Fruit fly (Drosophila melanogaster) whole organism, pupa: ENCODE data around the gene Mcad.

Experiments
- CG10348 ChIP-seq: fragments of 200-800 bp; sonication (Bioruptor generic); IDR thresholded peaks from 2 replicates; pipeline ENCODE4 v1.3.6; 2022; ENCODE audit warnings: missing biosample characterization, missing genetic modification characterization
- CG12605 ChIP-seq: fragments of 200-800 bp; sonication (Bioruptor generic); IDR thresholded peaks from 2 replicates; pipeline ENCODE4 v1.3.6; 2022; ENCODE audit warnings: missing biosample characterization, missing genetic modification characterization
- CG13204 ChIP-seq: fragments of 200-800 bp; sonication (Bioruptor generic); optimal IDR thresholded peaks from 2 replicates; lab custom pipeline; 2018; ENCODE audit warnings: missing biosample characterization, mild to moderate bottlenecking, missing genetic modification characterization, moderate library complexity
- CG14655 ChIP-seq: fragments of 200-800 bp; sonication (Bioruptor generic); optimal IDR thresholded peaks from 3 replicates; lab custom pipeline; 2017; ENCODE audit warnings: mild to moderate bottlenecking, missing biosample characterization, missing genetic modification reagents, missing genetic modification characterization
- CG15710 ChIP-seq: fragments of 200-800 bp; sonication (Bioruptor generic); optimal IDR thresholded peaks from 2 replicates; lab custom pipeline; 2018; ENCODE audit warnings: missing biosample characterization, mild to moderate bottlenecking, missing genetic modification characterization, moderate library complexity
- CG17806 ChIP-seq: fragments of 200-800 bp; sonication (Bioruptor generic); optimal IDR thresholded peaks from 2 replicates; lab custom pipeline; 2018; ENCODE audit warnings: missing biosample characterization, mild to moderate bottlenecking, missing genetic modification characterization, moderate library complexity
- CG32121 ChIP-seq: fragments of 200-800 bp; sonication (Bioruptor generic); IDR thresholded peaks from 2 replicates; pipeline ENCODE4 v1.3.6; 2022; ENCODE audit warnings: missing biosample characterization, missing genetic modification characterization
- CG34367 ChIP-seq: fragments of 200-800 bp; sonication (Bioruptor generic); optimal IDR thresholded peaks from 2 replicates; lab custom pipeline; 2018; ENCODE audit warnings: missing biosample characterization, mild to moderate bottlenecking, missing genetic modification characterization
- CG4496 ChIP-seq: fragments of 200-800 bp; sonication (Bioruptor generic); IDR thresholded peaks from 3 replicates; pipeline ENCODE4 v1.3.6; 2022; ENCODE audit warnings: missing biosample characterization, missing genetic modification characterization
- CG8159 ChIP-seq: fragments of 200-800 bp; sonication (Bioruptor generic); optimal IDR thresholded peaks from 3 replicates; lab custom pipeline; 2018; ENCODE audit warnings: missing biosample characterization, mild to moderate bottlenecking, missing genetic modification characterization, moderate library complexity
- CG8301 ChIP-seq: fragments of 200-800 bp; sonication (Bioruptor generic); optimal IDR thresholded peaks from 2 replicates; lab custom pipeline; 2018; ENCODE audit warnings: missing biosample characterization, mild to moderate bottlenecking, missing genetic modification characterization
- CG9948 ChIP-seq: fragments of 200-800 bp; sonication (Bioruptor generic); optimal IDR thresholded peaks from 2 replicates; lab custom pipeline; 2018; ENCODE audit warnings: missing biosample characterization, mild to moderate bottlenecking, missing genetic modification characterization, moderate library complexity
- D1 ChIP-seq: fragments of 200-800 bp; sonication (Bioruptor generic); optimal IDR thresholded peaks from 2 replicates; lab custom pipeline; 2018; ENCODE audit warnings: missing biosample characterization, mild to moderate bottlenecking, missing genetic modification characterization, moderate library complexity
- EcR ChIP-seq: fragments of 200-800 bp; sonication (Bioruptor generic); optimal IDR thresholded peaks from 3 replicates; lab custom pipeline; 2019; ENCODE audit warnings: missing biosample characterization, missing genetic modification characterization, mild to moderate bottlenecking, moderate library complexity, missing genetic modification reagents
- Ets98B ChIP-seq: fragments of 200-800 bp; sonication (Bioruptor generic); IDR thresholded peaks from 2 replicates; pipeline ENCODE4 v1.3.6; 2022; ENCODE audit warnings: missing biosample characterization, missing genetic modification characterization
- Pif1A ChIP-seq: fragments of 200-800 bp; sonication (Bioruptor generic); optimal IDR thresholded peaks from 3 replicates; lab custom pipeline; 2016; ENCODE audit warnings: missing biosample characterization, missing genetic modification characterization
- Pif1B ChIP-seq: fragments of 200-800 bp; sonication (Bioruptor generic); optimal IDR thresholded peaks from 3 replicates; lab custom pipeline; 2016; ENCODE audit warnings: missing biosample characterization, missing genetic modification characterization
- Snoo ChIP-seq: fragments of 200-800 bp; sonication (Bioruptor generic); optimal IDR thresholded peaks from 3 replicates; lab custom pipeline; 2017; ENCODE audit warnings: missing biosample characterization, mild to moderate bottlenecking, missing genetic modification characterization, inconsistent platforms
- fd96Ca ChIP-seq: fragments of 200-800 bp; sonication (Bioruptor generic); IDR thresholded peaks from 3 replicates; pipeline ENCODE4 v1.3.6; 2022; ENCODE audit warnings: missing biosample characterization, missing genetic modification characterization
- gl ChIP-seq: fragments of 200-800 bp; sonication (Bioruptor generic); optimal IDR thresholded peaks from 2 replicates; lab custom pipeline; 2018; ENCODE audit warnings: missing biosample characterization, mild to moderate bottlenecking, missing genetic modification characterization
- rn ChIP-seq: fragments of 200-800 bp; sonication (Bioruptor generic); IDR thresholded peaks from 2 replicates; pipeline ENCODE4 v1.3.6; 2022; ENCODE audit warnings: missing biosample characterization, missing genetic modification characterization

Gene Mcad

dm6 chr3L:7719418-7719789 is 254 bp downstream of the Mcad start:
- TF ChIP-seq CG32121 (no peak), fd96Ca (GFP tag; lab: Robert Waterston, UW) (no peak), Pif1A (no peak), CG12605 (GFP tag; lab: Robert Waterston, UW) (no peak), CG8159 (tag; lab: Kevin White, UChicago) (no peak)
- TF ChIP-seq, all 21 proteins: peak for 0

- TF ChIP-seq EcR (GFP tag; lab: Kevin White, UChicago), result peak; percentile 18
- TF ChIP-seq Ets98B, result no peak
- TF ChIP-seq, all 21 proteins: peak for 1
Measured at dm6 chr3L:7721527-7721926, 2.4 kb downstream of the Mcad start.

dm6 chr3L:7726285-7726684 is 7.1 kb downstream of the Mcad start, which contains the start of gene CG7457:
Gene CG7457, minus strand, starts transcription at chr3L:7726473.
- no peak for TF ChIP-seq Snoo (tag; lab: Kevin White, UChicago)
- TF ChIP-seq CG8301 (tag; lab: Kevin White, UChicago), result no peak
- TF ChIP-seq CG17806, result no peak
- no peak for TF ChIP-seq CG12605 (GFP tag; lab: Robert Waterston, UW)
- no peak for TF ChIP-seq CG9948 (tag; lab: Kevin White, UChicago)
- TF ChIP-seq EcR (GFP tag; lab: Kevin White, UChicago), result no peak
- no peak for TF ChIP-seq CG4496
- no peak for TF ChIP-seq CG34367 (tag; lab: Kevin White, UChicago)
- TF ChIP-seq CG10348 (GFP tag; lab: Robert Waterston, UW), result no peak
- no peak for TF ChIP-seq Pif1B (GFP tag; lab: Kevin White, UChicago)
- TF ChIP-seq CG14655 (GFP tag; lab: Kevin White, UChicago), result no peak
- no peak for TF ChIP-seq CG15710 (tag; lab: Kevin White, UChicago)
- TF ChIP-seq, all 21 proteins: peak for 0

- TF ChIP-seq CG34367 (tag; lab: Kevin White, UChicago), result no peak
- no peak for TF ChIP-seq D1 (tag; lab: Kevin White, UChicago)
- no peak for TF ChIP-seq CG12605 (GFP tag; lab: Robert Waterston, UW)
- TF ChIP-seq CG9948 (tag; lab: Kevin White, UChicago), result no peak
Measured at dm6 chr3L:7726690-7727089, 7.5 kb downstream of the Mcad start.

dm6 chr3L:7732141-7732748 is 13.1 kb downstream of the Mcad start, which contains the start of gene CG8492:
Gene CG8492, minus strand, starts transcription at chr3L:7732191.
- no peak for TF ChIP-seq Ets98B
- no peak for TF ChIP-seq D1 (tag; lab: Kevin White, UChicago)
- TF ChIP-seq CG34367 (tag; lab: Kevin White, UChicago), result no peak
- TF ChIP-seq CG4496, result no peak
- TF ChIP-seq CG8159 (tag; lab: Kevin White, UChicago), result no peak
- TF ChIP-seq CG32121, result no peak
- no peak for TF ChIP-seq rn (GFP tag; lab: Robert Waterston, UW)
- TF ChIP-seq Pif1A, result no peak
- no peak for TF ChIP-seq CG8301 (tag; lab: Kevin White, UChicago)
- no peak for TF ChIP-seq Pif1B (GFP tag; lab: Kevin White, UChicago)
- TF ChIP-seq CG12605 (GFP tag; lab: Robert Waterston, UW), result no peak
- no peak for TF ChIP-seq EcR (GFP tag; lab: Kevin White, UChicago)
- no peak for TF ChIP-seq CG10348 (GFP tag; lab: Robert Waterston, UW)

dm6 chr3L:7741953-7742352 is 22.8 kb downstream of the Mcad start:
- TF ChIP-seq Pif1B (GFP tag; lab: Kevin White, UChicago), result no peak
- TF ChIP-seq CG4496, result no peak
- TF ChIP-seq CG8301 (tag; lab: Kevin White, UChicago), result no peak
- TF ChIP-seq EcR (GFP tag; lab: Kevin White, UChicago), result no peak
- no peak for TF ChIP-seq D1 (tag; lab: Kevin White, UChicago)
- no peak for TF ChIP-seq rn (GFP tag; lab: Robert Waterston, UW)
- no peak for TF ChIP-seq CG17806
- no peak for TF ChIP-seq CG32121
- TF ChIP-seq Ets98B, result no peak
- TF ChIP-seq CG34367 (tag; lab: Kevin White, UChicago), result no peak
- TF ChIP-seq CG8159 (tag; lab: Kevin White, UChicago), result no peak
- TF ChIP-seq CG13204 (GFP tag; lab: Kevin White, UChicago), result no peak
- no peak for TF ChIP-seq CG10348 (GFP tag; lab: Robert Waterston, UW)
- TF ChIP-seq CG15710 (tag; lab: Kevin White, UChicago), result no peak
- no peak for TF ChIP-seq CG12605 (GFP tag; lab: Robert Waterston, UW)
- TF ChIP-seq Snoo (tag; lab: Kevin White, UChicago), result no peak
- TF ChIP-seq CG9948 (tag; lab: Kevin White, UChicago), result no peak
- TF ChIP-seq Pif1A, result no peak
- TF ChIP-seq CG14655 (GFP tag; lab: Kevin White, UChicago), result no peak

dm6 chr3L:7742941-7743340 is 23.8 kb downstream of the Mcad start, which contains the start of gene Snmp2:
Gene Snmp2, minus strand, starts transcription at chr3L:7743041.
- TF ChIP-seq CG9948 (tag; lab: Kevin White, UChicago) (no peak), CG14655 (GFP tag; lab: Kevin White, UChicago) (no peak), CG8159 (tag; lab: Kevin White, UChicago) (no peak), fd96Ca (GFP tag; lab: Robert Waterston, UW) (no peak), rn (GFP tag; lab: Robert Waterston, UW) (no peak), Snoo (tag; lab: Kevin White, UChicago) (no peak), CG10348 (GFP tag; lab: Robert Waterston, UW) (no peak), EcR (GFP tag; lab: Kevin White, UChicago) (no peak), CG4496 (no peak), CG12605 (GFP tag; lab: Robert Waterston, UW) (no peak), gl (tag; lab: Kevin White, UChicago) (no peak), CG8301 (tag; lab: Kevin White, UChicago) (no peak), CG17806 (no peak), CG13204 (GFP tag; lab: Kevin White, UChicago) (no peak), Pif1B (GFP tag; lab: Kevin White, UChicago) (no peak), CG32121 (no peak), D1 (tag; lab: Kevin White, UChicago) (no peak), Ets98B (no peak), CG34367 (tag; lab: Kevin White, UChicago) (no peak)
